Fruit fly (Drosophila melanogaster) whole organism, prepupa: Measurements from ENCODE around the gene CG4951.

ENCODE experiments used
- Blimp-1 ChIP-seq: fragments of 200-800 bp; sonication (Bioruptor generic); optimal IDR thresholded peaks from 3 replicates; lab custom pipeline; 2017; ENCODE audit warnings: missing biosample characterization, missing genetic modification characterization, mild to moderate bottlenecking, moderate library complexity, missing genetic modification reagents
- CG10631 ChIP-seq: fragments of 200-800 bp; sonication (Bioruptor generic); optimal IDR thresholded peaks from 2 replicates; lab custom pipeline; 2016; ENCODE audit warnings: missing biosample characterization, missing genetic modification characterization
- CG10669 ChIP-seq: fragments of 200-800 bp; sonication (Bioruptor generic); optimal IDR thresholded peaks from 3 replicates; lab custom pipeline; 2018; ENCODE audit warnings: missing biosample characterization, mild to moderate bottlenecking, missing genetic modification characterization, moderate library complexity
- CG11294 ChIP-seq: fragments of 200-800 bp; sonication (Bioruptor generic); IDR thresholded peaks from 2 replicates; pipeline ENCODE4 v1.3.6; 2022; ENCODE audit warnings: missing biosample characterization, missing genetic modification characterization
- CG15336 ChIP-seq: fragments of 200-800 bp; sonication (Bioruptor generic); IDR thresholded peaks from 2 replicates; pipeline ENCODE4 v1.3.6; 2022; ENCODE audit warnings: missing biosample characterization, missing genetic modification characterization
- CG1621 ChIP-seq: fragments of 200-800 bp; sonication (Bioruptor generic); optimal IDR thresholded peaks from 3 replicates; lab custom pipeline; 2018; ENCODE audit warnings: missing biosample characterization, mild to moderate bottlenecking, missing genetic modification characterization
- CG31627 ChIP-seq: fragments of 200-800 bp; sonication (Bioruptor generic); optimal IDR thresholded peaks from 3 replicates; lab custom pipeline; 2016; ENCODE audit warnings: missing biosample characterization, missing genetic modification characterization
- CG32006 ChIP-seq: fragments of 200-800 bp; sonication (Bioruptor generic); optimal IDR thresholded peaks from 3 replicates; lab custom pipeline; 2017; ENCODE audit warnings: missing biosample characterization, mild to moderate bottlenecking, missing genetic modification characterization
- CG34406 ChIP-seq: fragments of 200-800 bp; sonication (Bioruptor generic); optimal IDR thresholded peaks from 3 replicates; lab custom pipeline; 2016; ENCODE audit warnings: missing biosample characterization, missing genetic modification characterization
- CG4318 ChIP-seq: fragments of 200-800 bp; sonication (Bioruptor generic); optimal IDR thresholded peaks from 3 replicates; lab custom pipeline; 2017; ENCODE audit warnings: missing biosample characterization, mild to moderate bottlenecking, missing genetic modification characterization
- CG6163 ChIP-seq: fragments of 200-800 bp; sonication (Bioruptor generic); IDR thresholded peaks from 3 replicates; pipeline ENCODE4 v1.3.6; 2022; ENCODE audit warnings: missing biosample characterization, missing genetic modification characterization
- CG6276 ChIP-seq: fragments of 200-800 bp; sonication (Bioruptor generic); optimal IDR thresholded peaks from 2 replicates; lab custom pipeline; 2017; ENCODE audit warnings: missing biosample characterization, mild to moderate bottlenecking, missing genetic modification characterization
- CG6792 ChIP-seq: fragments of 200-800 bp; sonication (Bioruptor generic); optimal IDR thresholded peaks from 3 replicates; lab custom pipeline; 2016; ENCODE audit warnings: missing biosample characterization, missing genetic modification characterization
- CG6808 ChIP-seq: fragments of 200-800 bp; sonication (Bioruptor generic); optimal IDR thresholded peaks from 3 replicates; lab custom pipeline; 2017; ENCODE audit warnings: missing biosample characterization, missing genetic modification characterization, mild to moderate bottlenecking, moderate library complexity, missing genetic modification reagents
- CG6854 ChIP-seq: fragments of 200-800 bp; sonication (Bioruptor generic); optimal IDR thresholded peaks from 2 replicates; lab custom pipeline; 2017; ENCODE audit warnings: missing biosample characterization, mild to moderate bottlenecking, missing genetic modification characterization
- CG8632 ChIP-seq: fragments of 200-800 bp; sonication (Bioruptor generic); optimal IDR thresholded peaks from 3 replicates; lab custom pipeline; 2016; ENCODE audit warnings: missing biosample characterization, missing genetic modification characterization
- CG9139 ChIP-seq: fragments of 200-800 bp; sonication (Bioruptor generic); optimal IDR thresholded peaks from 3 replicates; lab custom pipeline; 2017; ENCODE audit warnings: missing biosample characterization, mild to moderate bottlenecking, missing genetic modification characterization
- Eip75B ChIP-seq: fragments of 200-800 bp; sonication (Bioruptor generic); optimal IDR thresholded peaks from 3 replicates; lab custom pipeline; 2016; ENCODE audit warnings: missing biosample characterization, missing genetic modification characterization
- Eip78C ChIP-seq: fragments of 200-800 bp; sonication (Bioruptor generic); peaks from one replicate; lab custom pipeline; 2016; ENCODE audit warnings: missing biosample characterization, missing genetic modification characterization
- Hr38 ChIP-seq: sonication (Bioruptor generic); optimal IDR thresholded peaks from 2 replicates; lab custom pipeline; 2016; ENCODE audit warnings: missing biosample characterization, missing genetic modification characterization
- Hr39 ChIP-seq: fragments of 200-800 bp; sonication (Bioruptor generic); optimal IDR thresholded peaks from 2 replicates; lab custom pipeline; 2016; ENCODE audit warnings: missing biosample characterization, missing genetic modification characterization
- Lpt ChIP-seq: fragments of 200-800 bp; sonication (Bioruptor generic); optimal IDR thresholded peaks from 3 replicates; lab custom pipeline; 2016; ENCODE audit warnings: missing biosample characterization, missing genetic modification characterization
- Sox14 ChIP-seq: fragments of 200-800 bp; sonication (Bioruptor generic); optimal IDR thresholded peaks from 3 replicates; lab custom pipeline; 2016; ENCODE audit warnings: missing biosample characterization, missing genetic modification characterization
- Sox15 ChIP-seq: fragments of 200-800 bp; sonication (Bioruptor generic); optimal IDR thresholded peaks from 3 replicates; lab custom pipeline; 2016; ENCODE audit warnings: missing biosample characterization, missing genetic modification characterization
- achi ChIP-seq: fragments of 200-800 bp; sonication (Bioruptor generic); optimal IDR thresholded peaks from 3 replicates; lab custom pipeline; 2016; ENCODE audit warnings: missing biosample characterization, missing genetic modification characterization
- dsx ChIP-seq: fragments of 200-800 bp; optimal IDR thresholded peaks from 3 replicates; lab custom pipeline; 2019; ENCODE audit warnings: missing biosample characterization, mild to moderate bottlenecking, missing genetic modification characterization, moderate library complexity; ENCODE audit not compliant: poor library complexity, severe bottlenecking
- eg ChIP-seq: fragments of 200-800 bp; sonication (Bioruptor generic); IDR thresholded peaks from 3 replicates; pipeline ENCODE4 v1.3.6; 2022; ENCODE audit warnings: missing biosample characterization, missing genetic modification characterization
- esn ChIP-seq: fragments of 200-800 bp; sonication (Bioruptor generic); optimal IDR thresholded peaks from 2 replicates; lab custom pipeline; 2016; ENCODE audit warnings: missing biosample characterization, mild to moderate bottlenecking, missing genetic modification characterization, moderate library complexity
- fd59A ChIP-seq: fragments of 200-800 bp; sonication (Bioruptor generic); optimal IDR thresholded peaks from 2 replicates; lab custom pipeline; 2017; ENCODE audit warnings: missing biosample characterization, mild to moderate bottlenecking, missing genetic modification characterization, missing genetic modification reagents
- fd85E ChIP-seq: fragments of 200-800 bp; sonication (Bioruptor generic); optimal IDR thresholded peaks from 3 replicates; lab custom pipeline; 2016; ENCODE audit warnings: missing biosample characterization, missing genetic modification characterization
- net ChIP-seq: fragments of 200-800 bp; sonication (Bioruptor generic); optimal IDR thresholded peaks from 3 replicates; lab custom pipeline; 2016; ENCODE audit warnings: missing biosample characterization, missing genetic modification characterization
- pdm3 ChIP-seq: fragments of 200-800 bp; sonication (Bioruptor generic); optimal IDR thresholded peaks from 3 replicates; lab custom pipeline; 2016; ENCODE audit warnings: missing biosample characterization, missing genetic modification characterization
- salr ChIP-seq, 2 experiments: fragments of 200-800 bp; sonication (Bioruptor generic); optimal IDR thresholded peaks; 3 replicates each; lab custom pipeline; 2016 to 2018; ENCODE audit warnings: missing biosample characterization in 2 of 2, missing genetic modification characterization in 2 of 2, mild to moderate bottlenecking in 1 of 2
- spab ChIP-seq: fragments of 200-800 bp; sonication (Bioruptor generic); optimal IDR thresholded peaks from 2 replicates; lab custom pipeline; 2017; ENCODE audit warnings: missing biosample characterization, mild to moderate bottlenecking, missing genetic modification characterization, missing genetic modification reagents
- ss ChIP-seq, 2 experiments: fragments of 200-800 bp; sonication (Bioruptor generic); optimal IDR thresholded peaks; 2 replicates in 1 of 2; 3 replicates in 1 of 2; lab custom pipeline; 2017 to 2018; ENCODE audit warnings: mild to moderate bottlenecking in 2 of 2, missing biosample characterization in 2 of 2, missing genetic modification characterization in 2 of 2, moderate library complexity in 1 of 2
- svp ChIP-seq: fragments of 200-800 bp; sonication (Bioruptor generic); peaks from one replicate; lab custom pipeline; 2016; ENCODE audit warnings: missing biosample characterization, missing genetic modification characterization
- vri ChIP-seq: fragments of 200-800 bp; sonication (Bioruptor generic); optimal IDR thresholded peaks from 3 replicates; lab custom pipeline; 2016; ENCODE audit warnings: missing biosample characterization, mild to moderate bottlenecking, missing genetic modification characterization

Gene CG4951

dm6 chr3R:27916355-27917019, 37.4 kb downstream of the CG4951 start, which contains the start of the genes CG5003 and mRpS22 (continued):
- TF ChIP-seq CG6792 (GFP tag; lab: Kevin White, UChicago) (peak; percentile 29), salr (GFP tag; optimal IDR thresholded peaks at IDR 0.05; lab: Kevin White, UChicago) (peak in 1 of 2 experiments; percentile 59), CG6854 (no peak), CG32006 (GFP tag; lab: Kevin White, UChicago) (peak; percentile 66), fd59A (no peak), CG6276 (GFP tag; lab: Kevin White, UChicago) (no peak), CG4318 (no peak), fd85E (no peak), Eip75B (peak; percentile 48), dsx (GFP tag; lab: Kevin White, UChicago) (no peak), CG31627 (GFP tag; lab: Kevin White, UChicago) (peak; percentile 65), CG1621 (tag; lab: Kevin White, UChicago) (no peak), Lpt (peak; percentile 11), vri (GFP tag; lab: Kevin White, UChicago) (no peak)

dm6 chr3R:27912147-27912546, 41.8 kb downstream of the CG4951 start, which contains the start of gene mil:
mil (plus strand) TSS chr3R:27912447.
- no peak for TF ChIP-seq CG6854

- TF ChIP-seq CG6854 (no peak), svp (GFP tag; lab: Kevin White, UChicago) (no peak), Hr38 (GFP tag; lab: Kevin White, UChicago) (no peak), CG15336 (no peak), CG34406 (GFP tag; lab: Kevin White, UChicago) (no peak), CG1621 (tag; lab: Kevin White, UChicago) (peak; percentile 24), fd85E (no peak), fd59A (no peak), CG10631 (GFP tag; lab: Kevin White, UChicago) (no peak), CG10669 (GFP tag; lab: Kevin White, UChicago) (no peak), achi (GFP tag; lab: Kevin White, UChicago) (no peak), CG6163 (no peak), Sox15 (GFP tag; lab: Kevin White, UChicago) (no peak), spab (GFP tag; lab: Kevin White, UChicago) (no peak), net (GFP tag; lab: Kevin White, UChicago) (no peak), Sox14 (no peak), Eip75B (peak; percentile 26), Hr39 (no peak), CG11294 (GFP tag; lab: Robert Waterston, UW) (no peak), eg (GFP tag; lab: Robert Waterston, UW) (no peak), ss (GFP tag; optimal IDR thresholded peaks at IDR 0.05; lab: Kevin White, UChicago) (no peak), Lpt (no peak), Eip78C (GFP tag; lab: Kevin White, UChicago) (peak; percentile 38), CG31627 (GFP tag; lab: Kevin White, UChicago) (no peak), dsx (GFP tag; lab: Kevin White, UChicago) (peak; percentile 87), Blimp-1 (GFP tag; lab: Kevin White, UChicago) (no peak), esn (GFP tag; lab: Kevin White, UChicago) (no peak), CG8632 (no peak), CG6808 (GFP tag; lab: Kevin White, UChicago) (no peak), pdm3 (no peak), CG9139 (GFP tag; lab: Kevin White, UChicago) (no peak)
Observed at dm6 chr3R:27905695-27906094, 48.2 kb downstream of the CG4951 start, which contains the start of gene CG34353. CG34353 (minus strand) TSS chr3R:27905843.
